Worm (Caenorhabditis elegans): ENCODE data around the gene npr-1.

npr-1 gene

ce11 chrX:4727388-4727787, 42.4 kb downstream of the npr-1 start, which contains the start of gene acc-3 (continued):
- TF ChIP-seq ceh-40 (GFP tag; IDR thresholded peaks at IDR 0.05) (no peak), lin-40 (tag; optimal IDR thresholded peaks at IDR 0.05) (no peak), F49E8.2 (tag; optimal IDR thresholded peaks at IDR 0.05; ENCODE audit: insufficient read depth) (no peak), repo-1 (tag; optimal IDR thresholded peaks at IDR 0.05) (no peak), D2030.7 (GFP tag; IDR thresholded peaks at IDR 0.05) (no peak), K12H6.12 (tag; optimal IDR thresholded peaks at IDR 0.05) (no peak)

DNA sequence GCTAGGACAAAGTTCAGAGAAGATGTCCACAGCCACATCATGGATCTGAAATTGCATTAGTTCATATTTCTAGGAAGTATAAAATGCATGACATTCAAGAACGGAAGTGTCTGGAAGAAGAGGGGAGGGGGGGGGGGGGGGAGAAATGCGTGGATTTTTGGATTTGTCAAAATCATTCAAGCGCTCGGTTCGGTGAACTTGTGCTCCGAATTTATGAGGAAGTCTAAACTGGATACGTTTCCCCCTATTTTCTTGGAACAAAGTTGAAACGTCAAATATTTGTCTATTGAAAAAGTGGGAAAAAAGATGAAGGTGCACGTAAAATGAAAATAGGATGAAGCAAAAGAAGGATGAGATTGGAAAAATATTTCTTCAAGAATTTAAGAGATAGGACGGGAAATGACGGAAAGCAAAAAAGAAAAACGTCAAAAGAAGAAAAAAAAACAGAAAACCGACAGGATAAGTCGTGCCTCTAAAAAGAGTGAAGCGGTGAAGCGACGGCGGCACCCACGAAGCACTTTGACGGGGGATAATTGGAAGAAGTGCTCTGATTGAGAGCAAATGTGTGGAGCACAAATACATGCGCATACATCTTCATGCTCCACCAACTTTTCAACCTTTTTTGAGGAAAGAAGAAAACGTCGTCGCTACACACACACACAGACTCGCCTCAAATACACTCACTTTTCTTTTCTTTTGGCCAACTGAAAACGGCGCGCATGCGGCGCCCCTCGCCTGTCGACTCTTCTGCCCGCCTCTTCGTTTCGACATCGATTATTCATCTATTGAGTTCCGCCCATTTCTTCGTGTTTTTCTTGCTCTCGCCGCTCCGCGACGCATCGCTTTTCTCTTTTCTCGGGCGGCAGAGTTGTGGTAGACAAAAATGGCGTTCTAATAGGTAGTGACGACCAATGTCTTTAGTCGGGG, 48.9 kb downstream of the npr-1 start, which contains the start of gene F55D10.4:
Gene F55D10.4, minus strand, starts transcription at position 51 of the 927 bp plus-strand sequence.
- TF ChIP-seq K12H6.12 (tag; optimal IDR thresholded peaks at IDR 0.05) (peak; percentile 3), hlh-12 (tag; optimal IDR thresholded peaks at IDR 0.05) (no peak)

- TF ChIP-seq zfh-2 (GFP tag; conservative IDR thresholded peaks at IDR 0.05) (no peak), efl-1 (GFP tag; optimal IDR thresholded peaks at IDR 0.05) (no peak), madf-3 (GFP tag; IDR thresholded peaks at IDR 0.05) (no peak), athp-1 (tag; optimal IDR thresholded peaks at IDR 0.05) (no peak), ekl-4 (GFP tag; IDR thresholded peaks at IDR 0.05) (no peak), ceh-79 (tag; optimal IDR thresholded peaks at IDR 0.05) (no peak), tlf-1 (GFP tag; optimal IDR thresholded peaks at IDR 0.05) (no peak), B0336.3 (GFP tag; IDR thresholded peaks at IDR 0.05) (no peak), Y56A3A.18 (GFP tag; IDR thresholded peaks at IDR 0.05) (no peak), rpc-1 (optimal IDR thresholded peaks at IDR 0.05) (no peak), rpc-1 (tag; optimal IDR thresholded peaks at IDR 0.05) (no peak), gei-17 (GFP tag; optimal IDR thresholded peaks at IDR 0.05) (no peak), mel-28 (tag; optimal IDR thresholded peaks at IDR 0.05; ENCODE audit: borderline replicate concordance) (no peak)
Measured at ce11 chrX:4718114-4718513, 51.7 kb downstream of the npr-1 start.
